Fruit fly (Drosophila melanogaster) whole organism, prepupa: ENCODE measurements around the gene Pmvk.

ENCODE experiments used
- Blimp-1 ChIP-seq: fragments of 200-800 bp; sonication (Bioruptor generic); optimal IDR thresholded peaks from 3 replicates; lab custom pipeline; 2017; ENCODE audit warnings: missing biosample characterization, missing genetic modification characterization, mild to moderate bottlenecking, moderate library complexity, missing genetic modification reagents
- CG10631 ChIP-seq: fragments of 200-800 bp; sonication (Bioruptor generic); optimal IDR thresholded peaks from 2 replicates; lab custom pipeline; 2016; ENCODE audit warnings: missing biosample characterization, missing genetic modification characterization
- CG11294 ChIP-seq: fragments of 200-800 bp; sonication (Bioruptor generic); IDR thresholded peaks from 2 replicates; pipeline ENCODE4 v1.3.6; 2022; ENCODE audit warnings: missing biosample characterization, missing genetic modification characterization
- CG11762 ChIP-seq: fragments of 200-800 bp; sonication (Bioruptor generic); optimal IDR thresholded peaks from 3 replicates; lab custom pipeline; 2016; ENCODE audit warnings: missing biosample characterization, missing genetic modification characterization; ENCODE audit not compliant: insufficient read depth
- CG11902 ChIP-seq: fragments of 200-800 bp; sonication (Bioruptor generic); optimal IDR thresholded peaks from 3 replicates; lab custom pipeline; 2016; ENCODE audit warnings: missing biosample characterization, missing genetic modification characterization
- CG16779 ChIP-seq: fragments of 200-800 bp; sonication (Bioruptor generic); optimal IDR thresholded peaks from 3 replicates; lab custom pipeline; 2017; ENCODE audit warnings: missing biosample characterization, mild to moderate bottlenecking, missing genetic modification characterization
- CG3032 ChIP-seq: fragments of 200-800 bp; optimal IDR thresholded peaks from 2 replicates; lab custom pipeline; 2019; ENCODE audit warnings: missing biosample characterization, mild to moderate bottlenecking, missing genetic modification characterization, moderate library complexity
- CG31627 ChIP-seq: fragments of 200-800 bp; sonication (Bioruptor generic); optimal IDR thresholded peaks from 3 replicates; lab custom pipeline; 2016; ENCODE audit warnings: missing biosample characterization, missing genetic modification characterization
- CG32006 ChIP-seq: fragments of 200-800 bp; sonication (Bioruptor generic); optimal IDR thresholded peaks from 3 replicates; lab custom pipeline; 2017; ENCODE audit warnings: missing biosample characterization, mild to moderate bottlenecking, missing genetic modification characterization
- CG34406 ChIP-seq: fragments of 200-800 bp; sonication (Bioruptor generic); optimal IDR thresholded peaks from 3 replicates; lab custom pipeline; 2016; ENCODE audit warnings: missing biosample characterization, missing genetic modification characterization
- CG3919 ChIP-seq: fragments of 200-800 bp; sonication (Bioruptor generic); optimal IDR thresholded peaks from 3 replicates; lab custom pipeline; 2016; ENCODE audit warnings: missing biosample characterization, missing genetic modification characterization
- CG4318 ChIP-seq: fragments of 200-800 bp; sonication (Bioruptor generic); optimal IDR thresholded peaks from 3 replicates; lab custom pipeline; 2017; ENCODE audit warnings: missing biosample characterization, mild to moderate bottlenecking, missing genetic modification characterization
- CG6163 ChIP-seq: fragments of 200-800 bp; sonication (Bioruptor generic); IDR thresholded peaks from 3 replicates; pipeline ENCODE4 v1.3.6; 2022; ENCODE audit warnings: missing biosample characterization, missing genetic modification characterization
- CG6792 ChIP-seq: fragments of 200-800 bp; sonication (Bioruptor generic); optimal IDR thresholded peaks from 3 replicates; lab custom pipeline; 2016; ENCODE audit warnings: missing biosample characterization, missing genetic modification characterization
- CG6808 ChIP-seq: fragments of 200-800 bp; sonication (Bioruptor generic); optimal IDR thresholded peaks from 3 replicates; lab custom pipeline; 2017; ENCODE audit warnings: missing biosample characterization, missing genetic modification characterization, mild to moderate bottlenecking, moderate library complexity, missing genetic modification reagents
- CG6854 ChIP-seq: fragments of 200-800 bp; sonication (Bioruptor generic); optimal IDR thresholded peaks from 2 replicates; lab custom pipeline; 2017; ENCODE audit warnings: missing biosample characterization, mild to moderate bottlenecking, missing genetic modification characterization
- CG7368 ChIP-seq: fragments of 200-800 bp; sonication (Bioruptor generic); optimal IDR thresholded peaks from 3 replicates; lab custom pipeline; 2016; ENCODE audit warnings: missing biosample characterization, missing genetic modification characterization
- CG8119 ChIP-seq: fragments of 200-800 bp; sonication (Bioruptor generic); IDR thresholded peaks from 3 replicates; pipeline ENCODE4 v1.3.6; 2022; ENCODE audit warnings: missing biosample characterization, missing genetic modification characterization
- Eip75B ChIP-seq: fragments of 200-800 bp; sonication (Bioruptor generic); optimal IDR thresholded peaks from 3 replicates; lab custom pipeline; 2016; ENCODE audit warnings: missing biosample characterization, missing genetic modification characterization
- Eip78C ChIP-seq: fragments of 200-800 bp; sonication (Bioruptor generic); peaks from one replicate; lab custom pipeline; 2016; ENCODE audit warnings: missing biosample characterization, missing genetic modification characterization
- Eip93F ChIP-seq: fragments of 200-800 bp; sonication (Bioruptor generic); optimal IDR thresholded peaks from 2 replicates; lab custom pipeline; 2016; ENCODE audit warnings: missing biosample characterization, mild to moderate bottlenecking, missing genetic modification characterization
- Ets96B ChIP-seq: fragments of 200-800 bp; optimal IDR thresholded peaks from 2 replicates; lab custom pipeline; 2019; ENCODE audit warnings: missing biosample characterization, mild to moderate bottlenecking, missing genetic modification characterization, moderate library complexity
- Gug ChIP-seq: fragments of 200-800 bp; sonication (Bioruptor generic); IDR thresholded peaks from 2 replicates; pipeline ENCODE4 v1.3.6; 2022; ENCODE audit warnings: missing biosample characterization, missing genetic modification characterization
- Hr4 ChIP-seq: fragments of 200-800 bp; sonication (Bioruptor generic); optimal IDR thresholded peaks from 3 replicates; lab custom pipeline; 2016; ENCODE audit warnings: missing biosample characterization, missing genetic modification characterization
- OdsH ChIP-seq: fragments of 200-800 bp; sonication (Bioruptor generic); optimal IDR thresholded peaks from 3 replicates; lab custom pipeline; 2016; ENCODE audit warnings: missing biosample characterization, missing genetic modification characterization
- Smox ChIP-seq: fragments of 200-800 bp; sonication (Bioruptor generic); optimal IDR thresholded peaks from 3 replicates; lab custom pipeline; 2016; ENCODE audit warnings: missing biosample characterization, missing genetic modification characterization
- Sox102F ChIP-seq: fragments of 200-800 bp; sonication (Bioruptor generic); optimal IDR thresholded peaks from 2 replicates; lab custom pipeline; 2016; ENCODE audit warnings: missing biosample characterization, mild to moderate bottlenecking, missing genetic modification characterization
- Sox15 ChIP-seq: fragments of 200-800 bp; sonication (Bioruptor generic); optimal IDR thresholded peaks from 3 replicates; lab custom pipeline; 2016; ENCODE audit warnings: missing biosample characterization, missing genetic modification characterization
- acj6 ChIP-seq: fragments of 200-800 bp; sonication (Bioruptor generic); optimal IDR thresholded peaks from 3 replicates; lab custom pipeline; 2016; ENCODE audit warnings: missing biosample characterization, missing genetic modification characterization
- cyc ChIP-seq: fragments of 200-800 bp; sonication (Bioruptor generic); optimal IDR thresholded peaks from 3 replicates; lab custom pipeline; 2016; ENCODE audit warnings: missing biosample characterization, missing genetic modification characterization
- dac ChIP-seq: fragments of 200-800 bp; sonication (Bioruptor generic); optimal IDR thresholded peaks from 2 replicates; lab custom pipeline; 2017; ENCODE audit warnings: missing biosample characterization, mild to moderate bottlenecking, missing genetic modification characterization
- dsx ChIP-seq: fragments of 200-800 bp; optimal IDR thresholded peaks from 3 replicates; lab custom pipeline; 2019; ENCODE audit warnings: missing biosample characterization, mild to moderate bottlenecking, missing genetic modification characterization, moderate library complexity; ENCODE audit not compliant: poor library complexity, severe bottlenecking
- eg ChIP-seq: fragments of 200-800 bp; sonication (Bioruptor generic); IDR thresholded peaks from 3 replicates; pipeline ENCODE4 v1.3.6; 2022; ENCODE audit warnings: missing biosample characterization, missing genetic modification characterization
- esn ChIP-seq: fragments of 200-800 bp; sonication (Bioruptor generic); optimal IDR thresholded peaks from 2 replicates; lab custom pipeline; 2016; ENCODE audit warnings: missing biosample characterization, mild to moderate bottlenecking, missing genetic modification characterization, moderate library complexity
- fd85E ChIP-seq: fragments of 200-800 bp; sonication (Bioruptor generic); optimal IDR thresholded peaks from 3 replicates; lab custom pipeline; 2016; ENCODE audit warnings: missing biosample characterization, missing genetic modification characterization
- fkh ChIP-seq: fragments of 200-800 bp; sonication (Bioruptor generic); optimal IDR thresholded peaks from 3 replicates; lab custom pipeline; 2017; ENCODE audit warnings: missing biosample characterization, mild to moderate bottlenecking, missing genetic modification characterization, moderate library complexity
- lz ChIP-seq: fragments of 200-800 bp; sonication (Bioruptor generic); optimal IDR thresholded peaks from 3 replicates; lab custom pipeline; 2016; ENCODE audit warnings: missing biosample characterization, missing genetic modification characterization
- net ChIP-seq: fragments of 200-800 bp; sonication (Bioruptor generic); optimal IDR thresholded peaks from 3 replicates; lab custom pipeline; 2016; ENCODE audit warnings: missing biosample characterization, missing genetic modification characterization
- pdm3 ChIP-seq: fragments of 200-800 bp; sonication (Bioruptor generic); optimal IDR thresholded peaks from 3 replicates; lab custom pipeline; 2016; ENCODE audit warnings: missing biosample characterization, missing genetic modification characterization
- salr ChIP-seq, 2 experiments: fragments of 200-800 bp; sonication (Bioruptor generic); optimal IDR thresholded peaks; 3 replicates each; lab custom pipeline; 2016 to 2018; ENCODE audit warnings: missing biosample characterization in 2 of 2, missing genetic modification characterization in 2 of 2, mild to moderate bottlenecking in 1 of 2
- spab ChIP-seq: fragments of 200-800 bp; sonication (Bioruptor generic); optimal IDR thresholded peaks from 2 replicates; lab custom pipeline; 2017; ENCODE audit warnings: missing biosample characterization, mild to moderate bottlenecking, missing genetic modification characterization, missing genetic modification reagents
- svp ChIP-seq: fragments of 200-800 bp; sonication (Bioruptor generic); peaks from one replicate; lab custom pipeline; 2016; ENCODE audit warnings: missing biosample characterization, missing genetic modification characterization
- topi ChIP-seq: fragments of 200-800 bp; sonication (Bioruptor generic); optimal IDR thresholded peaks from 3 replicates; lab custom pipeline; 2016; ENCODE audit warnings: missing biosample characterization, missing genetic modification characterization
- vri ChIP-seq: fragments of 200-800 bp; sonication (Bioruptor generic); optimal IDR thresholded peaks from 3 replicates; lab custom pipeline; 2016; ENCODE audit warnings: missing biosample characterization, mild to moderate bottlenecking, missing genetic modification characterization

The Pmvk gene

DNA sequence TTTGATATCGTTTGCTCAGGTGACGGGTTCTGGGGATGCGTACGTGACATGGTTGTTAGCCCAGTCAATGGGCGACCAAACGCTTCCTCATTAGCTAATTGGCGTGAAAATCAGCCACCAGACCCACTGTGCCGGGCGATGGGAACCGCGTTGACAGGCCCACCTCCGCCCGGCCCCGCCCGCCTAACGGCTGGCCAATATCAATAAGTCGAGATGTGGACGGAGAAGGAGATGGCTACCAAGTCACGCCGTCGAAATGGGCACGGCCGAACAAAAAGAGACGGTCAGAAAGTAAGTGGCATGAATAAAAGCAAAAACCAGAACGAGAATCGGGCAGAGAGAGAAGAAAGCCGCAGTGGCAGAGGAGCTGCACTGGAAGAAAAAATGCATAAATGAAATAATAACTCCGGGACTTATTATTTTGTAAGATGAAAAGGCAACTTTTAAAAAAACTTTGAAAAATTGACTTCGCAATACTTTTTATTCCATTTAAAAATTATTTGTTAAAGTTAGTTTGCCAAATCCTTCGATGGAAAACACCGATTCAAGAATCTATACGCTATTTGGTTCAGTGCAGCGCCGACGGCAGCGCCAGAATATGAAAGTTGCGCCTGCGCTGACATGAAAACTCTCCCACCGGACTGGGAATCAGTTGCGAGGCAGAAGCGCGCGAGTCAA, 42.2 kb downstream of the Pmvk start, which contains the start of gene CG13082 (continued):
- TF ChIP-seq Smox (GFP tag; lab: Kevin White, UChicago) (peak; percentile 96), dsx (GFP tag; lab: Kevin White, UChicago) (peak; percentile 69), dac (peak; percentile 81), CG11762 (GFP tag; lab: Kevin White, UChicago) (peak; percentile 88), CG11902 (GFP tag; lab: Kevin White, UChicago) (peak; percentile 81), Eip93F (GFP tag; lab: Kevin White, UChicago) (peak; percentile 94), CG32006 (GFP tag; lab: Kevin White, UChicago) (peak; percentile 95), vri (GFP tag; lab: Kevin White, UChicago) (peak; percentile 83), eg (GFP tag; lab: Robert Waterston, UW) (peak; percentile 72), CG11294 (GFP tag; lab: Robert Waterston, UW) (peak; percentile 45; the same call in 1 of the 2 replicates), CG3919 (peak; percentile 94), CG16779 (tag; lab: Kevin White, UChicago) (peak; percentile 66), Hr4 (GFP tag; lab: Kevin White, UChicago) (peak; percentile 80), CG4318 (GFP tag; lab: Kevin White, UChicago) (peak; percentile 87), Eip78C (GFP tag; lab: Kevin White, UChicago) (peak; percentile 96), acj6 (GFP tag; lab: Kevin White, UChicago) (peak; percentile 93), svp (GFP tag; lab: Kevin White, UChicago) (peak; percentile 97), fkh (GFP tag; lab: Kevin White, UChicago) (no peak), Sox102F (GFP tag; lab: Kevin White, UChicago) (peak; percentile 95), CG10631 (GFP tag; lab: Kevin White, UChicago) (peak; percentile 87), Sox15 (GFP tag; lab: Kevin White, UChicago) (peak; percentile 76), spab (GFP tag; lab: Kevin White, UChicago) (peak; percentile 63), Eip75B (peak; percentile 93), cyc (peak; percentile 96), CG31627 (GFP tag; lab: Kevin White, UChicago) (peak; percentile 96)

DNA sequence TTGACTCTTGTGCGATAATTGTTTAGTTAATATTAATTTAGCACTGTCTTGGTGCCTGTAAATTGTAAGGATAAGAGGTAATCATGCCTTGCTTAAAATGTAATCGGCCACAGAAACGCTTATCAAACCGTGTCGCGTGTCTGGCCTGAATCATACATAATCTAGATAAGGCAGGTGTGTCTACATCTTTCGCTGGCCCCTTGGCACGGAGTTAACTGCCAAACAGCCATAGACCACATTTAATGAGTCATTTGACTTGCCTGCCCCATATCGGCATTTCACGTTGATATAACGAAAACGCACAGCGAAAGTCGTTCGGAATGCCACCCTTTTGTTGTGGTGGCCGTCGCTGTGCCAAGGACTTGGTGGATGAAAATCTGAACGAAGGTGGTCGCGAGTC, 44.9 kb downstream of the Pmvk start, which contains the start of gene CG31697:
TSS of gene CG31697 (plus strand) at position 215 of the 400 bp plus-strand sequence.
- TF ChIP-seq CG6808 (GFP tag; lab: Kevin White, UChicago) = no peak
- TF ChIP-seq vri (GFP tag; lab: Kevin White, UChicago) = peak; percentile 77
- TF ChIP-seq svp (GFP tag; lab: Kevin White, UChicago) = peak; percentile 26
- no peak for TF ChIP-seq fd85E (GFP tag; lab: Kevin White, UChicago)
- TF ChIP-seq salr (GFP tag; optimal IDR thresholded peaks at IDR 0.05; lab: Kevin White, UChicago) = no peak
- peak; percentile 5 for TF ChIP-seq Eip78C (GFP tag; lab: Kevin White, UChicago)

DNA sequence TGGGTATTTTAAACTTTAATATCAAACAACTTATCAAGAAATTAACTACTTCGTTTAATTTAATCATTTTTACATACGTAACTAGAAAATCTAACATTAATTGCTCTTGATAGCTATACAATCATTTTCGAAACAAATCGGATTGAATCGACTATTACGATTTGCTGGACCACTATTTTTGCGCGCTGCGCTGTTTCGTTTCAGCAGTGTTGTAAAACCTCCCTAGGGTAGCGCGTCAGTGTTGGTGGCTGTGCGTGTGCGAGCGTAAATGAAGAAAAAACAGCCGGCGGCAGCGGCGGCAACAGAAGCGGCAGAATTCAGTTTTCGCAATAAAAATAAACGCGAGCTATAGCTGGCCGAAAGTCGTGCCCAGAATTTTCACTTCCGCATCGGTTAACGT, 46.9 kb downstream of the Pmvk start, which contains the start of gene CG33116:
TSS of gene CG33116 (plus strand) at position 233 of the 400 bp plus-strand sequence.
- peak; percentile 88 for TF ChIP-seq vri (GFP tag; lab: Kevin White, UChicago)
- TF ChIP-seq CG31627 (GFP tag; lab: Kevin White, UChicago) = peak; percentile 87
- TF ChIP-seq CG16779 (tag; lab: Kevin White, UChicago) = peak; percentile 57
- peak; percentile 84 for TF ChIP-seq topi
- peak; percentile 57 for TF ChIP-seq CG11902 (GFP tag; lab: Kevin White, UChicago)
- TF ChIP-seq CG3032 (tag; lab: Kevin White, UChicago) = peak; percentile 77
- peak; percentile 70 for TF ChIP-seq spab (GFP tag; lab: Kevin White, UChicago)
- peak; percentile 91 for TF ChIP-seq CG32006 (GFP tag; lab: Kevin White, UChicago)
- TF ChIP-seq CG11294 (GFP tag; lab: Robert Waterston, UW) = peak; percentile 69
- peak; percentile 74 for TF ChIP-seq Gug
- TF ChIP-seq OdsH = peak; percentile 88
- TF ChIP-seq CG11762 (GFP tag; lab: Kevin White, UChicago) = peak; percentile 72
- TF ChIP-seq lz (GFP tag; lab: Kevin White, UChicago) = peak; percentile 87
- peak; percentile 76 for TF ChIP-seq CG6808 (GFP tag; lab: Kevin White, UChicago)
- peak; percentile 83 for TF ChIP-seq Eip75B
- TF ChIP-seq pdm3 (GFP tag; lab: Kevin White, UChicago) = peak; percentile 87
- peak; percentile 39 for TF ChIP-seq Blimp-1 (GFP tag; lab: Kevin White, UChicago)
- TF ChIP-seq salr (GFP tag; optimal IDR thresholded peaks at IDR 0.05; lab: Kevin White, UChicago) = peak; percentile 64 to 84
- TF ChIP-seq CG6792 = peak; percentile 79
- peak; percentile 86 for TF ChIP-seq net
- peak; percentile 89 for TF ChIP-seq esn (GFP tag; lab: Kevin White, UChicago)
- TF ChIP-seq CG7368 (GFP tag; lab: Kevin White, UChicago) = peak; percentile 77
- TF ChIP-seq CG6854 = peak; percentile 71
- peak; percentile 77 for TF ChIP-seq dac
- peak; percentile 96 for TF ChIP-seq Eip78C (GFP tag; lab: Kevin White, UChicago)
- peak; percentile 85 for TF ChIP-seq CG6163 (GFP tag; lab: Robert Waterston, UW)
- peak; percentile 75 for TF ChIP-seq CG34406 (GFP tag; lab: Kevin White, UChicago)
- peak; percentile 83 for TF ChIP-seq CG8119 (GFP tag; lab: Robert Waterston, UW)
- peak; percentile 73 for TF ChIP-seq Ets96B (tag; lab: Kevin White, UChicago)
